Fruit fly (Drosophila melanogaster): Measurements from ENCODE around the gene CG46440.

- TF ChIP-seq CG8478 (optimal IDR thresholded peaks at IDR 0.05) (no peak), CTCF (optimal IDR thresholded peaks at IDR 0.05) (no peak)
Measured at dm6 chrX:15835393-15835792, 22.2 kb downstream of the CG46440 start, which contains the start of gene Chc.
